Fruit fly (Drosophila melanogaster): ENCODE data around the gene CG11927.

DNA sequence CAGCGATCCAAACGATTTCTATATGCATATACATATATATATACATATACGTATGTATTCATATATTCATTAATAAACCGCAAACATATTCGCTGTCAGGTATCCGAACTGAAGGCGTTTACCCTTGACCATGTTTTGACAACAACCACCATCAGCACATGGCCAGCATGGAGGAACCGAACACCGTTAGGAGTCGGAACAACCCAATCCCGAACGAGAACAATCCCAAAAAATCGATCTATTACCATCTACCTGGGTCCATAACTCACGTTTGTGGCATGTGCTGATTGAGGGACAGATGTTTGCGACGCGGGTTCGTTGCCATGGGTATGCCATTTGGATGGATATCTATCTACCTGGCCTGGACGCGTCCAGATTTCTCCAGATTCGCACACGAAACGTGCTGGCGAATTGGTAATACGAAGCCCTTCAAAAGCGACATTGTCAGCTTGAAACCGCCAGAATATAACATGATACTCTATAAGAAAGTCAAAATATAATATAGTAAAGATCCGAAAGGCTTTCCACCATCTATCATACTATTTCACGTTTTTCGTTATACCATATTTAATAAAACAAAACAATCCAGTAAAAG is 42.0 kb downstream of the CG11927 start, which contains the start of gene CG15625:
- no peak for TF ChIP-seq fd96Ca (GFP tag; IDR thresholded peaks at IDR 0.05)
- TF ChIP-seq CG8159 (tag; optimal IDR thresholded peaks at IDR 0.05): no peak
- TF ChIP-seq CG10348 (GFP tag; IDR thresholded peaks at IDR 0.05): no peak
- TF ChIP-seq Pif1A (GFP tag; optimal IDR thresholded peaks at IDR 0.05): no peak
- TF ChIP-seq CG15710 (tag; optimal IDR thresholded peaks at IDR 0.05): no peak
- TF ChIP-seq CG9948 (tag; optimal IDR thresholded peaks at IDR 0.05): no peak
- TF ChIP-seq rn (GFP tag; IDR thresholded peaks at IDR 0.05): no peak
- TF ChIP-seq EcR (GFP tag; optimal IDR thresholded peaks at IDR 0.05): no peak
- TF ChIP-seq D1 (tag; optimal IDR thresholded peaks at IDR 0.05): no peak

Data from whole organism, pupa.